Worm (Caenorhabditis elegans) whole organism, early embryonic: ENCODE data around the gene str-74.

ENCODE experiments used
- B0310.2 ChIP-seq: sonication (generic microtip); optimal IDR thresholded peaks from 2 replicates; lab custom pipeline; 2016; ENCODE audit warnings: mild to moderate bottlenecking, missing genetic modification characterization, missing compliant biosample characterization
- F13C5.2 ChIP-seq: sonication (generic microtip); optimal IDR thresholded peaks from 2 replicates; lab custom pipeline; 2017; ENCODE audit warnings: mild to moderate bottlenecking, missing genetic modification characterization, inconsistent platforms, missing compliant biosample characterization
- aly-1 ChIP-seq: sonication (generic microtip); optimal IDR thresholded peaks from 2 replicates; lab custom pipeline; 2016; ENCODE audit warnings: missing genetic modification characterization, missing compliant biosample characterization
- ama-1 ChIP-seq: fragments of 150-350 bp; optimal IDR thresholded peaks from 2 replicates; lab custom pipeline; 2014
- ceh-13 ChIP-seq: fragments of 200-800 bp; sonication (Bioruptor generic); optimal IDR thresholded peaks from 2 replicates; lab custom pipeline; 2018; ENCODE audit warnings: mild to moderate bottlenecking, missing genetic modification characterization, missing compliant biosample characterization
- ceh-36 ChIP-seq: sonication (generic microtip); optimal IDR thresholded peaks from 2 replicates; lab custom pipeline; 2016; ENCODE audit warnings: missing genetic modification characterization, inconsistent platforms, missing compliant biosample characterization
- ets-7 ChIP-seq: sonication (generic microtip); optimal IDR thresholded peaks from 2 replicates; lab custom pipeline; 2016; ENCODE audit warnings: missing genotype, missing genetic modification characterization, missing compliant biosample characterization
- flt-1 ChIP-seq: fragments of 200-800 bp; sonication (Bioruptor generic); IDR thresholded peaks from 2 replicates; pipeline ENCODE4 v1.3.6; 2022; ENCODE audit warnings: missing genetic modification characterization, missing compliant biosample characterization
- hmbx-1 ChIP-seq: sonication (generic microtip); optimal IDR thresholded peaks from 2 replicates; lab custom pipeline; 2016; ENCODE audit warnings: mild to moderate bottlenecking, missing genetic modification characterization, missing compliant biosample characterization
- hmg-4 ChIP-seq: fragments of 200-800 bp; sonication (Bioruptor generic); optimal IDR thresholded peaks from 2 replicates; lab custom pipeline; 2018; ENCODE audit warnings: mild to moderate bottlenecking, missing genetic modification characterization, missing compliant biosample characterization
- hnd-1 ChIP-seq: sonication (generic microtip); optimal IDR thresholded peaks from 2 replicates; lab custom pipeline; 2016; ENCODE audit warnings: missing genetic modification characterization, missing compliant biosample characterization
- pes-1 ChIP-seq: fragments of 200-800 bp; sonication (Bioruptor generic); IDR thresholded peaks from 2 replicates; pipeline ENCODE4 v1.3.6; 2022; ENCODE audit warnings: missing genetic modification reagents, missing genetic modification characterization, missing compliant biosample characterization
- scrt-1 ChIP-seq: fragments of 200-800 bp; sonication (Bioruptor generic); IDR thresholded peaks from 2 replicates; pipeline ENCODE4 v1.3.6; 2022; ENCODE audit warnings: missing genetic modification characterization, missing compliant biosample characterization
- sea-1 ChIP-seq: fragments of 200-800 bp; sonication (Bioruptor generic); conservative IDR thresholded peaks from 2 replicates; pipeline ENCODE4 v1.3.6; 2022; ENCODE audit warnings: missing genetic modification characterization, missing compliant biosample characterization
- tbx-11 ChIP-seq: fragments of 200-800 bp; sonication (Bioruptor generic); IDR thresholded peaks from 2 replicates; pipeline ENCODE4 v1.3.6; 2022; ENCODE audit warnings: missing genetic modification characterization, missing compliant biosample characterization
- tbx-37 ChIP-seq: fragments of 200-800 bp; sonication (Bioruptor generic); conservative IDR thresholded peaks from 2 replicates; pipeline ENCODE4 v1.3.6; 2022; ENCODE audit warnings: missing genetic modification reagents, missing genetic modification characterization, missing compliant biosample characterization
- tra-4 ChIP-seq: sonication (generic microtip); optimal IDR thresholded peaks from 2 replicates; lab custom pipeline; 2017; ENCODE audit warnings: missing genetic modification characterization, missing compliant biosample characterization

The str-74 gene

DNA sequence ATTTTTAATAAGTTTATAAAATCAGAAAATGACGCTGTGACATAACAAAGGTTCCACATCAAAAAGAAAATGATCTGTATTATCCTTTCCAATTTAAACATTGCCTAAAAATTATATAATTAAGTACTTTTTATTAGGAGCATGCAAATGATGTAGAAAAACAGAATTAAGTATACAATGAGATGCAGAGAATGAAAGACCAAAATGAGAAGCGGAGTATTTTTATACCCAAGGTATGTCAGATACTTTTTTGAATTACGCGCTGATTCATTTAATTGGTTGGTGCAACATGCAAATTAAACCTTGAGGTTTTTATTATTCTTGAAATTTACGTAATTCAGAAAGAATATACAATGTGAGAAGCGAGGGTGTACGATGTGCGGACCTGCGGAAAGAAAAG, 19.2 kb upstream of the str-74 start, which contains the start of gene C32A9.1:
Gene C32A9.1 (minus strand): TSS at position 101 of the 400 bp plus-strand sequence.
- TF ChIP-seq sea-1, result no peak

DNA sequence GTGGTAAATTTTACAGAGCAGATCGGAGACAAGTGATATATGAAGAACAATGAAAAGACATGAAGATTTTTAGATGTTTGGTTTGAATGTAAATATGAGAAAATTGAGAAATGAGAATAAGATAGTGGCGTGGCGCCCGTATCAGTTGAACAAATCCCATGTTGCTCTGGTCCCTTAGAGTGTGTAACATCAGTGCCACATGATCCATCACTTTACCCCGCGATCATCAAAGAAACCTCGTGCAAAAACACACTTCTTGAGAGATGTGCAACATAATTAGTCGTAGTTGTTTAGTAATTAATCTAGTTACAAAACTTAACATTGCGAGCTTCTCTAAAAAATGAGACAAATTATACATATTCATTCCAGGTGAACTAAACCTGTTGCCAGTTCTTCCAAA, 13.2 kb upstream of the str-74 start:
- TF ChIP-seq ets-7 (tag; lab: Kevin White, UChicago) (no peak), F13C5.2 (tag; lab: Kevin White, UChicago) (no peak), tbx-37 (GFP tag; lab: Robert Waterston, UW) (no peak), ceh-36 (tag; lab: Kevin White, UChicago) (no peak), ama-1 (lab: Kevin White, UChicago) (no peak), pes-1 (GFP tag; lab: Robert Waterston, UW) (no peak), tra-4 (no peak), scrt-1 (GFP tag; lab: Robert Waterston, UW) (no peak), hnd-1 (no peak), hmg-4 (GFP tag; lab: Kevin White, UChicago) (no peak), tbx-11 (GFP tag; lab: Robert Waterston, UW) (no peak), flt-1 (GFP tag; lab: Robert Waterston, UW) (no peak), B0310.2 (tag; lab: Kevin White, UChicago) (no peak), hmbx-1 (tag; lab: Kevin White, UChicago) (no peak), sea-1 (no peak), ceh-13 (GFP tag; lab: Kevin White, UChicago) (no peak), aly-1 (no peak)

DNA sequence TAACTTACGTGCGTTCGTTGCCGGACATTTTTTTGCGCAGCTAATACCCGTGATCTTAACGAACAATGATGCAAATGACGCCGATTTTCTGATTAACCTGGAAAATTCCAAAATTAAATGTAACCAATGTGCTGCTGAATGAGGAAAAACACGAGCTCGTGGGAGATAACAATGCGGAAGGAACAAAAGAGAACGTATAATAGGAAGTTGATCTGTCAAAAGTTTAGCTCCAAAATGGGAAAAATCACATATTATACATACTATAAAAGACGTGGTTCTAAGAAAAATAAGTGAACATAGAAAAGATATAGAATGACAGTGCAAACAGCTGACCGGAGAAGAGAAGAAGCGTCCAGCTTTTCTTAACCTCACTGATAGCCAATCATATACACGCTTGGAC, 11.9 kb upstream of the str-74 start, which contains the start of gene C14H10.2:
Gene C14H10.2 (minus strand): TSS at position 101 of the 400 bp plus-strand sequence.
- no peak for TF ChIP-seq ceh-36 (tag; lab: Kevin White, UChicago)
- no peak for TF ChIP-seq hnd-1
- no peak for TF ChIP-seq pes-1 (GFP tag; lab: Robert Waterston, UW)
- no peak for TF ChIP-seq sea-1
- TF ChIP-seq hmbx-1 (tag; lab: Kevin White, UChicago), result no peak
- no peak for TF ChIP-seq aly-1
- TF ChIP-seq hmg-4 (GFP tag; lab: Kevin White, UChicago), result no peak
- TF ChIP-seq tbx-37 (GFP tag; lab: Robert Waterston, UW), result no peak
- no peak for TF ChIP-seq ama-1 (lab: Kevin White, UChicago)
- no peak for TF ChIP-seq tra-4
- TF ChIP-seq flt-1 (GFP tag; lab: Robert Waterston, UW), result no peak
- TF ChIP-seq tbx-11 (GFP tag; lab: Robert Waterston, UW), result no peak
- TF ChIP-seq B0310.2 (tag; lab: Kevin White, UChicago), result no peak
- no peak for TF ChIP-seq F13C5.2 (tag; lab: Kevin White, UChicago)
- no peak for TF ChIP-seq scrt-1 (GFP tag; lab: Robert Waterston, UW)
- TF ChIP-seq ceh-13 (GFP tag; lab: Kevin White, UChicago), result no peak
- no peak for TF ChIP-seq ets-7 (tag; lab: Kevin White, UChicago)

DNA sequence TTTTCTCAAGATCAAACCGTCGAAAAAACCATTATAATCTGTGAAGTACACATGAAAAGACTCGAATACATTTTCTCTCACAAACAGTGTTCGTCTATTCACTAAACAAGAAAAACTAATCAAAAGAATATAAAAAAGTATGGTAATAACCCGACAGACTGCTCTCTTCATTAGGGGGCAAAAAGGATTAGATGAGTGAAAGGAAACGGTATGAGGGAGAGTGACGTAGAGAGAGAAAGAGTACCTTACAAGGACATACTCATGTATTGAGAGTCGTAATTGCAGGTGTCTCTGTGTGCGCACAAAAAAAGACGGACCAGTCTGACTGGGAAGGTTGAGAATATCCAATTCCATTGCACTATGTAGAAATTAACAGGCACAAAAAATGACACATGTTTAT, 8.8 kb upstream of the str-74 start:
- TF ChIP-seq flt-1 (GFP tag; lab: Robert Waterston, UW), result no peak
- TF ChIP-seq ama-1 (lab: Kevin White, UChicago), result no peak
- no peak for TF ChIP-seq hmg-4 (GFP tag; lab: Kevin White, UChicago)
- TF ChIP-seq B0310.2 (tag; lab: Kevin White, UChicago), result no peak
- TF ChIP-seq pes-1 (GFP tag; lab: Robert Waterston, UW), result no peak
- no peak for TF ChIP-seq ceh-13 (GFP tag; lab: Kevin White, UChicago)

DNA sequence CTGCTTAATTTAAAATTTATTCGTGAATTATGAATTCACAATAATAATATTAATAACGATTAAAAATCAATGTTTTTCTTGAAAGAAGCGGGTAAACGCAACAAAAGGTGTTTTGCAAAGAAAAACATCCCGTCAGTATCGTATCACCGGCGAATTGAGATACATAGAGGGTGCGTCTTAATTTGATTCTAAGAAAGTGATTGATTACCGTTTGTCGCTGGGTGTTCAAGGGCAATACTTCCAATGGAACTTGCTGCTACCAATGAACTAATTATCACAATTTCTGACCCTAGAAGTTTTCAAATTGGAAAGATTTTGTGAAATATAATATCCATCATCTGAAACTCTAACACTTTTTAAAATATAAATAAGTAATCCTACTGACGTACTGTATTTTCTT, 4.8 kb upstream of the str-74 start:
- TF ChIP-seq tra-4, result no peak
- no peak for TF ChIP-seq tbx-11 (GFP tag; lab: Robert Waterston, UW)
- no peak for TF ChIP-seq tbx-37 (GFP tag; lab: Robert Waterston, UW)
- TF ChIP-seq ama-1 (lab: Kevin White, UChicago), result no peak

DNA sequence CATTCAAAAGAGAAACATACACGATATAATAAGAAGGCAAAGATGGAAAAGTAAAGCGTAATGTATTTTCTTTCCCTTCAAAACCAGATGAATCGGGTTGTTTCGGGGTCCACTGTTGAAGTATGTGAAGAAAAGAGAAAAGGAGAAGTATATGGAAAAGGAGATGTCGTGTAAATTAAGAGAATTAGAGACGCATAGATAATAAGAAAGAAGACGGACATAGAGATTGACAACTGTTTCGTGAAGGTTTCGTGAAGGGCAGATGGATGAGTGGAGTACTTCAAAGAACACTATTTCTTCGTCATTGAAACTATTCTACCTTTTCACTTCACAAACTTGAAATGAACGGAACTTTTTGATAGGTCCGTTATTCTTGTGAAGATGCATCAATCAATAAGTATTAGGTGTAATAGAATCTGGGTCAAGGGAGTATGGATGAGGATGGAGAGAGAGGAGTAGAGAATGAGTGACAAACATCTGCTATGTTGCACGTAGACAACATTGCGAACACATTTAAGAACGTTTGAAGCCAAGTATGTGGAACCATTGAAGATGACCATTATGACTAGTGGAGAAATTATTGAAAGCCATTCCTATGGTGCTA, 2.6 kb downstream of the str-74 start:
- TF ChIP-seq flt-1 (GFP tag; lab: Robert Waterston, UW), result no peak
- TF ChIP-seq ama-1 (lab: Kevin White, UChicago), result no peak
- TF ChIP-seq tra-4, result no peak
- no peak for TF ChIP-seq ceh-36 (tag; lab: Kevin White, UChicago)
- TF ChIP-seq tbx-11 (GFP tag; lab: Robert Waterston, UW), result no peak
- TF ChIP-seq hmbx-1 (tag; lab: Kevin White, UChicago), result no peak
- TF ChIP-seq scrt-1 (GFP tag; lab: Robert Waterston, UW), result no peak
- TF ChIP-seq aly-1, result no peak
- no peak for TF ChIP-seq sea-1
- TF ChIP-seq ets-7 (tag; lab: Kevin White, UChicago), result no peak
- TF ChIP-seq F13C5.2 (tag; lab: Kevin White, UChicago), result no peak

DNA sequence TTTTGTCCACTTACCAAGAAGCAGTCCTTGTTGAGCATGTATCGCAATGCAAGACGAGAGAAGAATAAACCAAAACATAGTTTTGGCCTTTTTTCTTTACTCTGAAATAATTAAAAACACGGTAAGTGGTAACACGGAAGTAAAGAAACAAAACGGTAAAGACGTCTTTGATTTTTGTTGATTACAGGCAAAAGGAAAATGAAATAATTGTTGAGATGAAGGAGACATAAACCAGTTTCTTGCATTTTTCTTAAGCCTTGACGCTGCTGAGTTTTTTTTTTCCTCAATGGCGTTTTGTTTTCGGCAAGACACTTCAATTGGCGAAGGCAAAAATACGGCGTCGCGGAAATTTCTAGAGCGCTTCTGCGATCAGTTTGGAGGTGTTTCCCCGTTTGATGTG, 4.0 kb downstream of the str-74 start, which contains the start of gene zipt-13:
Gene zipt-13 (minus strand): TSS at position 101 of the 400 bp plus-strand sequence.
- TF ChIP-seq hmg-4 (GFP tag; lab: Kevin White, UChicago) (no peak), hmbx-1 (tag; lab: Kevin White, UChicago) (no peak), tbx-11 (GFP tag; lab: Robert Waterston, UW) (no peak)

DNA sequence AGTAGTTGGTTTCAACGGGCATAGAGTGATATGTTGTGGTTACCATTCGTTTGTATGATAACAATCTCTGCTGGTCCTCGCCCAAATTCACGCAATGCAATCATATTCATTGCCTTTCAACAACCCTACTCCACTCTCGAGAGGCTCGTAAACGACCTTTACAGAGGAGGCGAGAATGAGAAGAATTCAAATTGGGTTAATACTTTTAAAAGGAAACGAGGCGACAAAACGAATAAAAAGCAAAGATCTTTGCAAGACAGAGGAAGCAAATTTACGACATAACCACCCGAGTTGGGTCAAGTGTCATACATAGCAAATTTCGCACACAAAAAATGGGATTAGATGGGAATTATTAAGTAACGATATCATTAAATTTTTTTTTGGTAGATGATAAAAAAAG, 8.4 kb downstream of the str-74 start:
- TF ChIP-seq tbx-11 (GFP tag; lab: Robert Waterston, UW) (no peak), ets-7 (tag; lab: Kevin White, UChicago) (no peak), hmg-4 (GFP tag; lab: Kevin White, UChicago) (no peak), flt-1 (GFP tag; lab: Robert Waterston, UW) (no peak)
